Worm (Caenorhabditis elegans) whole organism, early embryonic: ENCODE measurements around the gene gcy-4.

Experiments used
- aly-1 ChIP-seq: sonication (generic microtip); optimal IDR thresholded peaks from 2 replicates; lab custom pipeline; 2016; ENCODE audit warnings: missing genetic modification characterization, missing compliant biosample characterization
- ama-1 ChIP-seq: fragments of 150-350 bp; optimal IDR thresholded peaks from 2 replicates; lab custom pipeline; 2014
- ceh-36 ChIP-seq: sonication (generic microtip); optimal IDR thresholded peaks from 2 replicates; lab custom pipeline; 2016; ENCODE audit warnings: missing genetic modification characterization, inconsistent platforms, missing compliant biosample characterization
- flt-1 ChIP-seq: fragments of 200-800 bp; sonication (Bioruptor generic); IDR thresholded peaks from 2 replicates; pipeline ENCODE4 v1.3.6; 2022; ENCODE audit warnings: missing genetic modification characterization, missing compliant biosample characterization
- scrt-1 ChIP-seq: fragments of 200-800 bp; sonication (Bioruptor generic); IDR thresholded peaks from 2 replicates; pipeline ENCODE4 v1.3.6; 2022; ENCODE audit warnings: missing genetic modification characterization, missing compliant biosample characterization
- tbx-11 ChIP-seq: fragments of 200-800 bp; sonication (Bioruptor generic); IDR thresholded peaks from 2 replicates; pipeline ENCODE4 v1.3.6; 2022; ENCODE audit warnings: missing genetic modification characterization, missing compliant biosample characterization
- tbx-37 ChIP-seq: fragments of 200-800 bp; sonication (Bioruptor generic); conservative IDR thresholded peaks from 2 replicates; pipeline ENCODE4 v1.3.6; 2022; ENCODE audit warnings: missing genetic modification reagents, missing genetic modification characterization, missing compliant biosample characterization
- tra-4 ChIP-seq: sonication (generic microtip); optimal IDR thresholded peaks from 2 replicates; lab custom pipeline; 2017; ENCODE audit warnings: missing genetic modification characterization, missing compliant biosample characterization

- TF ChIP-seq ama-1 (lab: Kevin White, UChicago) (no peak), tra-4 (tag; lab: Kevin White, UChicago) (no peak), tbx-11 (GFP tag; lab: Robert Waterston, UW) (no peak), flt-1 (no peak), tbx-37 (no peak), aly-1 (tag; lab: Kevin White, UChicago) (no peak), scrt-1 (GFP tag; lab: Robert Waterston, UW) (no peak), ceh-36 (tag; lab: Kevin White, UChicago) (no peak)
These were observed 6.6 kb upstream of the gcy-4 start, which contains the start of gene idpp-8 for ce11 chrII:10315252-10315651.
